Worm (Caenorhabditis elegans) whole organism, late embryonic: ENCODE data around the gene gldi-11.
"Not testable (repeated sequence)": the region's sequence is repeated elsewhere in the genome, so short reads cannot be mapped to it uniquely, and the experiment has no call there.

Source experiments
- Y22D7AL.16 ChIP-seq: sonication (generic microtip); optimal IDR thresholded peaks from 2 replicates; lab custom pipeline; 2016; ENCODE audit warnings: missing genetic modification characterization, missing compliant biosample characterization
- ama-1 ChIP-seq: fragments of 150-350 bp; optimal IDR thresholded peaks from 2 replicates; lab custom pipeline; 2014
- ceh-24 ChIP-seq: sonication (generic microtip); optimal IDR thresholded peaks from 2 replicates; lab custom pipeline; 2016; ENCODE audit warnings: mild to moderate bottlenecking, missing genetic modification characterization, missing compliant biosample characterization
- ceh-30 ChIP-seq: fragments of 150-350 bp; optimal IDR thresholded peaks from 2 replicates; lab custom pipeline; 2014; ENCODE audit warnings: missing biosample characterization, missing genetic modification characterization
- ceh-48 ChIP-seq: sonication (generic microtip); optimal IDR thresholded peaks from 2 replicates; lab custom pipeline; 2016; ENCODE audit warnings: missing genetic modification characterization, inconsistent platforms, missing compliant biosample characterization
- ceh-6 ChIP-seq: fragments of 200-800 bp; sonication (Bioruptor generic); optimal IDR thresholded peaks from 2 replicates; lab custom pipeline; 2018; ENCODE audit warnings: mild to moderate bottlenecking, missing genetic modification characterization, missing compliant biosample characterization
- elt-2 ChIP-seq: sonication (generic microtip); optimal IDR thresholded peaks from 2 replicates; lab custom pipeline; 2016; ENCODE audit warnings: missing genetic modification reagents, missing genetic modification characterization, missing compliant biosample characterization
- eyg-1 ChIP-seq: sonication (generic microtip); optimal IDR thresholded peaks from 2 replicates; lab custom pipeline; 2016; ENCODE audit warnings: missing genotype, missing genetic modification characterization, missing compliant biosample characterization
- gmeb-2 ChIP-seq: sonication (generic microtip); optimal IDR thresholded peaks from 2 replicates; lab custom pipeline; 2016; ENCODE audit warnings: missing genetic modification characterization, inconsistent platforms, missing compliant biosample characterization
- hlh-13 ChIP-seq: fragments of 200-800 bp; sonication (Bioruptor generic); optimal IDR thresholded peaks from 2 replicates; lab custom pipeline; 2018; ENCODE audit warnings: mild to moderate bottlenecking, missing genetic modification characterization, missing compliant biosample characterization
- nhr-11 ChIP-seq: fragments of 150-350 bp; optimal IDR thresholded peaks from 2 replicates; lab custom pipeline; 2014; ENCODE audit warnings: missing biosample characterization, missing genetic modification characterization
- pat-9 ChIP-seq: fragments of 200-800 bp; sonication (Bioruptor generic); optimal IDR thresholded peaks from 2 replicates; lab custom pipeline; 2018; ENCODE audit warnings: mild to moderate bottlenecking, missing genetic modification characterization, moderate library complexity, missing compliant biosample characterization
- pha-2 ChIP-seq: sonication (generic microtip); optimal IDR thresholded peaks from 2 replicates; lab custom pipeline; 2017; ENCODE audit warnings: mild to moderate bottlenecking, missing genetic modification characterization, missing compliant biosample characterization
- pqm-1 ChIP-seq: sonication (generic microtip); optimal IDR thresholded peaks from 2 replicates; lab custom pipeline; 2016; ENCODE audit warnings: missing genetic modification characterization, missing compliant biosample characterization
- rnt-1 ChIP-seq: sonication (generic microtip); optimal IDR thresholded peaks from 2 replicates; lab custom pipeline; 2016; ENCODE audit warnings: missing genetic modification characterization, missing compliant biosample characterization
- ttx-3 ChIP-seq: sonication (generic microtip); optimal IDR thresholded peaks from 2 replicates; lab custom pipeline; 2016; ENCODE audit warnings: missing genetic modification reagents, missing genetic modification characterization, missing compliant biosample characterization
- unc-3 ChIP-seq, 2 experiments: fragments of 200-800 bp in 1 of 2; sonication (Bioruptor generic) in 1 of 2; sonication (generic microtip) in 1 of 2; conservative IDR thresholded peaks in 1 of 2; optimal IDR thresholded peaks in 1 of 2; 2 replicates each; pipeline versions ENCODE4 v1.3.6 to Lab custom; 2016 to 2022; ENCODE audit warnings: missing compliant biosample characterization in 2 of 2, missing genetic modification characterization in 2 of 2, missing genetic modification reagents in 1 of 2
- unc-42 ChIP-seq: sonication (generic microtip); optimal IDR thresholded peaks from 2 replicates; lab custom pipeline; 2016; ENCODE audit warnings: missing genotype, missing genetic modification characterization, missing compliant biosample characterization
- unc-86 ChIP-seq: sonication (generic microtip); optimal IDR thresholded peaks from 2 replicates; lab custom pipeline; 2016; ENCODE audit warnings: missing genetic modification characterization, missing compliant biosample characterization

gldi-11 gene

ce11 chrII:4902035-4902434 is 43.6 kb downstream of the gldi-11 start, which contains the start of gene R05F9.9:
TSS of gene R05F9.9 (minus strand) at chrII:4902100.
- TF ChIP-seq gmeb-2 (no peak), rnt-1 (tag; lab: Kevin White, UChicago) (no peak), eyg-1 (tag; lab: Kevin White, UChicago) (no peak), pqm-1 (tag; lab: Kevin White, UChicago) (no peak), unc-86 (tag; lab: Kevin White, UChicago) (no peak), unc-42 (tag; lab: Kevin White, UChicago) (no peak), pat-9 (tag; lab: Kevin White, UChicago) (no peak), hlh-13 (no peak), ttx-3 (tag; lab: Kevin White, UChicago) (no peak), ceh-30 (no peak), elt-2 (tag; lab: Kevin White, UChicago) (peak; percentile 35), ceh-24 (tag; lab: Kevin White, UChicago) (no peak), ceh-48 (tag; lab: Kevin White, UChicago) (peak; percentile 79), Y22D7AL.16 (no peak), ama-1 (lab: Kevin White, UChicago) (no peak), pha-2 (tag; lab: Kevin White, UChicago) (no peak), ceh-6 (GFP tag; lab: Kevin White, UChicago) (no peak)

- TF ChIP-seq unc-3 (GFP tag; conservative IDR thresholded peaks at IDR 0.05; lab: Robert Waterston, UW); unc-3 (tag; optimal IDR thresholded peaks at IDR 0.05; lab: Kevin White, UChicago); ceh-6 (GFP tag; lab: Kevin White, UChicago); nhr-11 (tag; lab: Kevin White, UChicago): not testable (repeated sequence)
Measured at ce11 chrII:4898529-4898928, 47.1 kb downstream of the gldi-11 start, which contains the start of gene msp-32. TSS of gene msp-32 (plus strand) at chrII:4898829.
